Fruit fly (Drosophila melanogaster) whole organism, embryonic: ENCODE data around the gene CG10959.

ENCODE experiments used
- Antp ChIP-seq: fragments of 200-800 bp; sonication (Bioruptor generic); optimal IDR thresholded peaks from 3 replicates; lab custom pipeline; 2016; ENCODE audit warnings: missing biosample characterization, missing genetic modification characterization
- CG10543 ChIP-seq: fragments of 200-800 bp; sonication (Bioruptor generic); optimal IDR thresholded peaks from 3 replicates; lab custom pipeline; 2017; ENCODE audit warnings: missing biosample characterization, mild to moderate bottlenecking, missing genetic modification characterization, moderate library complexity
- CG11696 ChIP-seq: fragments of 200-800 bp; sonication (Bioruptor generic); IDR thresholded peaks from 2 replicates; pipeline ENCODE4 v1.3.6; 2022; ENCODE audit warnings: missing biosample characterization, missing genetic modification characterization
- CG12219 ChIP-seq: fragments of 200-800 bp; sonication (Bioruptor generic); optimal IDR thresholded peaks from 3 replicates; lab custom pipeline; 2018; ENCODE audit warnings: missing biosample characterization, mild to moderate bottlenecking, missing genetic modification characterization
- CG12391 ChIP-seq: fragments of 200-800 bp; sonication (Bioruptor generic); optimal IDR thresholded peaks from 3 replicates; lab custom pipeline; 2018; ENCODE audit warnings: missing biosample characterization, mild to moderate bottlenecking, missing genetic modification characterization, moderate library complexity
- CG13123 ChIP-seq: fragments of 200-800 bp; sonication (Bioruptor generic); optimal IDR thresholded peaks from 2 replicates; lab custom pipeline; 2016; ENCODE audit warnings: missing biosample characterization, missing genetic modification characterization
- CG13287 ChIP-seq: fragments of 200-800 bp; sonication (Bioruptor generic); IDR thresholded peaks from 2 replicates; pipeline ENCODE4 v1.3.6; 2022; ENCODE audit warnings: missing biosample characterization, missing genetic modification characterization; ENCODE audit not compliant: partially characterized antibody
- CG16779 ChIP-seq: fragments of 200-800 bp; sonication (Bioruptor generic); IDR thresholded peaks from 2 replicates; pipeline ENCODE4 v1.3.6; 2022; ENCODE audit warnings: missing biosample characterization, missing genetic modification characterization
- CG17612 ChIP-seq: fragments of 200-800 bp; sonication (Bioruptor generic); IDR thresholded peaks from 2 replicates; pipeline ENCODE4 v1.3.6; 2022; ENCODE audit warnings: missing biosample characterization, missing genetic modification characterization
- CG30431 ChIP-seq: fragments of 200-800 bp; sonication (Bioruptor generic); optimal IDR thresholded peaks from 2 replicates; lab custom pipeline; 2017; ENCODE audit warnings: missing biosample characterization, missing genetic modification characterization
- CG32532 ChIP-seq: fragments of 200-800 bp; sonication (Bioruptor generic); IDR thresholded peaks from 2 replicates; pipeline ENCODE4 v1.3.6; 2022; ENCODE audit warnings: missing biosample characterization, missing genetic modification characterization
- CG32772 ChIP-seq: fragments of 200-800 bp; sonication (Bioruptor generic); IDR thresholded peaks from 2 replicates; pipeline ENCODE4 v1.3.6; 2022; ENCODE audit warnings: missing biosample characterization, missing genetic modification characterization
- CG3726 ChIP-seq: fragments of 200-800 bp; sonication (Bioruptor generic); IDR thresholded peaks from 3 replicates; pipeline ENCODE4, ENCODE4 v1.3.6; 2022; ENCODE audit warnings: missing biosample characterization, missing genetic modification characterization
- CG4360 ChIP-seq: fragments of 200-800 bp; sonication (Bioruptor generic); IDR thresholded peaks from 2 replicates; pipeline ENCODE4 v1.3.6; 2022; ENCODE audit warnings: missing biosample characterization, missing genetic modification characterization
- CG4404 ChIP-seq: fragments of 200-800 bp; sonication (Bioruptor generic); IDR thresholded peaks from 2 replicates; pipeline ENCODE4 v1.3.6; 2022; ENCODE audit warnings: missing biosample characterization, missing genetic modification characterization
- CG8290 ChIP-seq, 3 experiments: fragments of 200-800 bp; sonication (Bioruptor generic); optimal IDR thresholded peaks; 2 replicates each; lab custom pipeline; 2016 to 2019; ENCODE audit warnings: missing biosample characterization in 3 of 3, missing genetic modification characterization in 3 of 3, mild to moderate bottlenecking in 2 of 3, moderate library complexity in 1 of 3
- CG8765 ChIP-seq: fragments of 200-800 bp; sonication (Bioruptor generic); IDR thresholded peaks from 2 replicates; pipeline ENCODE4 v1.3.6; 2022; ENCODE audit warnings: missing biosample characterization, missing genetic modification characterization
- CTCF ChIP-seq: fragments of 200-800 bp; sonication (Bioruptor generic); optimal IDR thresholded peaks from 2 replicates; lab custom pipeline; 2017; ENCODE audit warnings: missing biosample characterization, mild to moderate bottlenecking, missing genetic modification characterization, moderate library complexity
- Deaf1 ChIP-seq: fragments of 200-800 bp; optimal IDR thresholded peaks from 3 replicates; lab custom pipeline; 2019; ENCODE audit warnings: missing biosample characterization, mild to moderate bottlenecking, missing genetic modification characterization, moderate library complexity
- Dip3 ChIP-seq: fragments of 200-800 bp; sonication (Bioruptor generic); optimal IDR thresholded peaks from 3 replicates; lab custom pipeline; 2016; ENCODE audit warnings: missing biosample characterization, missing genetic modification characterization
- Doc3 ChIP-seq: fragments of 200-800 bp; sonication (Bioruptor generic); IDR thresholded peaks from 3 replicates; pipeline ENCODE4 v1.3.6; 2022; ENCODE audit warnings: missing biosample characterization, missing genetic modification characterization; ENCODE audit not compliant: partially characterized antibody
- Eip74EF ChIP-seq, 2 experiments: fragments of 200-800 bp in 1 of 2; fragments of >200 bp in 1 of 2; sonication (Bioruptor generic) in 1 of 2; optimal IDR thresholded peaks; 2 replicates each; lab custom pipeline; 2017 to 2019; ENCODE audit warnings: missing biosample characterization in 2 of 2, missing genetic modification characterization in 2 of 2, mild to moderate bottlenecking in 1 of 2, moderate library complexity in 1 of 2
- Fer1 ChIP-seq: fragments of 200-800 bp; sonication (Bioruptor generic); optimal IDR thresholded peaks from 2 replicates; lab custom pipeline; 2017; ENCODE audit warnings: missing biosample characterization, mild to moderate bottlenecking, missing genetic modification characterization
- Fer2 ChIP-seq: fragments of 200-800 bp; sonication (Bioruptor generic); optimal IDR thresholded peaks from 2 replicates; lab custom pipeline; 2018; ENCODE audit warnings: missing biosample characterization, mild to moderate bottlenecking, missing genetic modification characterization, moderate library complexity
- HLHmδ ChIP-seq: fragments of 200-800 bp; sonication (Bioruptor generic); optimal IDR thresholded peaks from 2 replicates; lab custom pipeline; 2018; ENCODE audit warnings: missing biosample characterization, mild to moderate bottlenecking, missing genetic modification characterization, moderate library complexity
- Hand ChIP-seq: fragments of 200-800 bp; sonication (Bioruptor generic); optimal IDR thresholded peaks from 2 replicates; lab custom pipeline; 2017; ENCODE audit warnings: mild to moderate bottlenecking, missing biosample characterization, missing genetic modification reagents, missing genetic modification characterization
- Max ChIP-seq: fragments of 200-800 bp; sonication (Bioruptor generic); optimal IDR thresholded peaks from 2 replicates; lab custom pipeline; 2016; ENCODE audit warnings: missing biosample characterization, mild to moderate bottlenecking, missing genetic modification characterization
- Med ChIP-seq: fragments of 200-800 bp; sonication (Bioruptor generic); peaks from one replicate; lab custom pipeline; 2016; ENCODE audit warnings: missing biosample characterization, missing genetic modification characterization, mild to moderate bottlenecking, inconsistent platforms, moderate library complexity
- Nf-YC ChIP-seq: fragments of 200-800 bp; optimal IDR thresholded peaks from 3 replicates; lab custom pipeline; 2019; ENCODE audit warnings: missing biosample characterization, mild to moderate bottlenecking, missing genetic modification characterization, moderate library complexity
- Side ChIP-seq: fragments of 200-800 bp; sonication (Bioruptor generic); optimal IDR thresholded peaks from 2 replicates; lab custom pipeline; 2016; ENCODE audit warnings: missing biosample characterization, missing genetic modification characterization
- Xrp1 ChIP-seq: fragments of 200-800 bp; sonication (Bioruptor generic); IDR thresholded peaks from 2 replicates; pipeline ENCODE4 v1.3.6; 2022; ENCODE audit warnings: missing biosample characterization, missing genetic modification characterization
- bbx ChIP-seq: fragments of 200-800 bp; sonication (Bioruptor generic); IDR thresholded peaks from 2 replicates; pipeline ENCODE4 v1.3.6; 2022; ENCODE audit warnings: missing biosample characterization, missing genetic modification characterization; ENCODE audit not compliant: partially characterized antibody
- cad ChIP-seq: fragments of >200 bp; optimal IDR thresholded peaks from 2 replicates; lab custom pipeline; 2017; ENCODE audit warnings: missing biosample characterization, missing genetic modification characterization
- dpn ChIP-seq, 2 experiments: fragments of 200-800 bp; sonication (Bioruptor generic); optimal IDR thresholded peaks; 3 replicates each; lab custom pipeline; 2016; ENCODE audit warnings: missing biosample characterization in 2 of 2, missing genetic modification characterization in 2 of 2
- eve ChIP-seq, 2 experiments: fragments of >200 bp; optimal IDR thresholded peaks; 2 replicates each; lab custom pipeline; 2017; ENCODE audit warnings: missing biosample characterization in 2 of 2, missing genetic modification characterization in 2 of 2
- fd3F ChIP-seq: fragments of 200-800 bp; sonication (Bioruptor generic); optimal IDR thresholded peaks from 2 replicates; lab custom pipeline; 2018; ENCODE audit warnings: missing biosample characterization, mild to moderate bottlenecking, missing genetic modification characterization, moderate library complexity
- fu2 ChIP-seq: fragments of 200-800 bp; sonication (Bioruptor generic); optimal IDR thresholded peaks from 2 replicates; lab custom pipeline; 2016; ENCODE audit warnings: missing biosample characterization, missing genetic modification characterization
- gfzf ChIP-seq: fragments of 200-800 bp; sonication (Bioruptor generic); optimal IDR thresholded peaks from 2 replicates; lab custom pipeline; 2016; ENCODE audit warnings: missing biosample characterization, mild to moderate bottlenecking, missing genetic modification characterization, moderate library complexity
- gro ChIP-seq: fragments of 200-800 bp; sonication (Bioruptor generic); optimal IDR thresholded peaks from 2 replicates; lab custom pipeline; 2016; ENCODE audit warnings: missing biosample characterization, missing genetic modification characterization
- hbn ChIP-seq: fragments of 200-800 bp; sonication (Bioruptor generic); IDR thresholded peaks from 2 replicates; pipeline ENCODE4 v1.3.6; 2022; ENCODE audit warnings: missing biosample characterization, missing genetic modification characterization; ENCODE audit not compliant: partially characterized antibody
- ken ChIP-seq: fragments of 200-800 bp; sonication (Bioruptor generic); IDR thresholded peaks from 3 replicates; pipeline ENCODE4 v1.3.6; 2022; ENCODE audit warnings: missing biosample characterization, missing genetic modification characterization
- knrl ChIP-seq: fragments of 200-800 bp; sonication (Bioruptor generic); IDR thresholded peaks from 3 replicates; pipeline ENCODE4 v1.3.6; 2022; ENCODE audit warnings: missing biosample characterization, missing genetic modification characterization; ENCODE audit not compliant: partially characterized antibody
- maf-S ChIP-seq: fragments of 200-800 bp; sonication (Bioruptor generic); optimal IDR thresholded peaks from 2 replicates; lab custom pipeline; 2016; ENCODE audit warnings: missing biosample characterization, missing genetic modification characterization
- phol ChIP-seq: fragments of 200-800 bp; sonication (Bioruptor generic); optimal IDR thresholded peaks from 3 replicates; lab custom pipeline; 2018; ENCODE audit warnings: missing biosample characterization, mild to moderate bottlenecking, missing genetic modification characterization, moderate library complexity
- rib ChIP-seq: fragments of 200-800 bp; sonication (Bioruptor generic); IDR thresholded peaks from 2 replicates; pipeline ENCODE4 v1.3.6; 2022; ENCODE audit warnings: missing biosample characterization, missing genetic modification characterization
- ro ChIP-seq: fragments of 200-800 bp; sonication (Bioruptor generic); IDR thresholded peaks from 2 replicates; pipeline ENCODE4 v1.3.6; 2022; ENCODE audit warnings: missing biosample characterization, missing genetic modification characterization
- salm ChIP-seq: fragments of 200-800 bp; sonication (Bioruptor generic); optimal IDR thresholded peaks from 2 replicates; lab custom pipeline; 2018; ENCODE audit warnings: missing biosample characterization, mild to moderate bottlenecking, missing genetic modification characterization
- sc ChIP-seq, 3 experiments: fragments of >200 bp in 2 of 3; fragments of 200-800 bp in 1 of 3; sonication (Bioruptor generic) in 1 of 3; optimal IDR thresholded peaks; 2 replicates in 2 of 3; 3 replicates in 1 of 3; lab custom pipeline; 2017; ENCODE audit warnings: mild to moderate bottlenecking in 1 of 3, missing biosample characterization in 1 of 3, missing genetic modification characterization in 1 of 3, missing genetic modification reagents in 1 of 3
- ssp ChIP-seq: fragments of 200-800 bp; sonication (Bioruptor generic); IDR thresholded peaks from 2 replicates; pipeline ENCODE4 v1.3.6; 2022; ENCODE audit warnings: missing biosample characterization, missing genetic modification characterization
- ttk ChIP-seq: fragments of 200-800 bp; sonication (Bioruptor generic); IDR thresholded peaks from 2 replicates; pipeline ENCODE4 v2.1.2; 2022; ENCODE audit warnings: missing biosample characterization, missing genetic modification characterization
- zen2 ChIP-seq: fragments of 200-800 bp; sonication (Bioruptor generic); IDR thresholded peaks from 3 replicates; pipeline ENCODE4 v1.3.6; 2022; ENCODE audit warnings: missing biosample characterization, missing genetic modification characterization; ENCODE audit not compliant: partially characterized antibody

Gene CG10959

DNA sequence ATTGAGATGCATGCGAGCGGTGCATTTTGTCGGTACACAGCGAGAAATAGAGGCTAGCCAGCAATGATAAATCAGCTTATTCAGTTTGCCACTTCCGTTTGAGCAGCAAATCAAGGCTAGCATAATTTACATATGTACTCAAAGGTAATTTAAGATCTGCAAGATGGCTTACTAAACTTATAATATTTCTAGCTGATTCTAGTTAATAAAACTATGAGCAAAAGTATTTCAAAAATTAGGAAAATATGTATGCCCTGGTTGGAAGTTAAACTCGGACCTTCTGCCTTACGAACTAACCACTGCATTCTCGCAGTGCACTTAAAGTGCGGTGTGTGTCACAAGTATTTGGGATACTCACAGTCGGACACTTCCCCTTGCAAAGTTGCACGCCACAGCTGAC, 25.7 kb upstream of the CG10959 start (continued):
- TF ChIP-seq CG10543 (GFP tag; lab: Kevin White, UChicago) (no peak), ssp (GFP tag; lab: Robert Waterston, UW) (no peak), knrl (GFP tag; lab: Robert Waterston, UW) (no peak), fu2 (no peak), Max (GFP tag; lab: Kevin White, UChicago) (no peak), CG13287 (GFP tag; lab: Robert Waterston, UW) (no peak), eve (GFP tag; optimal IDR thresholded peaks at IDR 0.05; lab: Kevin White, UChicago) (no peak), rib (GFP tag; lab: Robert Waterston, UW) (no peak), CG11696 (GFP tag; lab: Robert Waterston, UW) (no peak), Fer1 (GFP tag; lab: Kevin White, UChicago) (no peak), ttk (no peak), CG32532 (no peak), Eip74EF (GFP tag; optimal IDR thresholded peaks at IDR 0.05; lab: Kevin White, UChicago) (no peak), Doc3 (no peak), gfzf (no peak), Med (GFP tag; lab: Kevin White, UChicago) (peak; percentile 29), zen2 (GFP tag; lab: Robert Waterston, UW) (no peak), Dip3 (GFP tag; lab: Kevin White, UChicago) (no peak), ken (GFP tag; lab: Robert Waterston, UW) (no peak), cad (GFP tag; lab: Kevin White, UChicago) (no peak), Hand (no peak), Deaf1 (no peak), bbx (GFP tag; lab: Robert Waterston, UW) (no peak), salm (tag; lab: Kevin White, UChicago) (no peak), CG4360 (GFP tag; lab: Robert Waterston, UW) (no peak), CG8765 (GFP tag; lab: Robert Waterston, UW) (no peak), CG16779 (GFP tag; lab: Robert Waterston, UW) (no peak), phol (tag; lab: Kevin White, UChicago) (peak; percentile 53), Xrp1 (GFP tag; lab: Robert Waterston, UW) (peak; percentile 17; the same call in 1 of the 2 replicates), CG3726 (GFP tag; lab: Robert Waterston, UW) (no peak), dpn (GFP tag; optimal IDR thresholded peaks at IDR 0.05; lab: Kevin White, UChicago) (no peak), CG17612 (GFP tag; lab: Robert Waterston, UW) (no peak), Nf-YC (no peak), maf-S (GFP tag; lab: Kevin White, UChicago) (no peak), Antp (no peak), CG30431 (GFP tag; lab: Kevin White, UChicago) (no peak), Side (GFP tag; lab: Kevin White, UChicago) (no peak), Fer2 (tag; lab: Kevin White, UChicago) (no peak), fd3F (no peak), gro (GFP tag; lab: Kevin White, UChicago) (no peak), CTCF (no peak), HLHmδ (GFP tag; lab: Kevin White, UChicago) (no peak), CG13123 (GFP tag; lab: Kevin White, UChicago) (no peak), CG8290 (GFP tag; optimal IDR thresholded peaks at IDR 0.05; lab: Kevin White, UChicago) (no peak), CG8290 (tag; optimal IDR thresholded peaks at IDR 0.05; lab: Kevin White, UChicago) (no peak), CG12391 (tag; lab: Kevin White, UChicago) (peak; percentile 0), CG12219 (no peak), ro (no peak), sc (optimal IDR thresholded peaks at IDR 0.05; lab: Kevin White, UChicago) (no peak), sc (GFP tag; optimal IDR thresholded peaks at IDR 0.05; lab: Kevin White, UChicago) (no peak), hbn (GFP tag; lab: Robert Waterston, UW) (no peak), CG4404 (GFP tag; lab: Robert Waterston, UW) (no peak), CG32772 (GFP tag; lab: Robert Waterston, UW) (no peak)
